Worm (Caenorhabditis elegans) whole organism, L1 larva: ENCODE measurements around the gene nspc-18.

Experiments
- C04F5.9 ChIP-seq: sonication (generic microtip); optimal IDR thresholded peaks from 2 replicates; lab custom pipeline; 2016; ENCODE audit warnings: missing genetic modification characterization, missing compliant biosample characterization
- C16A3.4 ChIP-seq: fragments of 150-350 bp; optimal IDR thresholded peaks from 2 replicates; lab custom pipeline; 2014; ENCODE audit warnings: missing biosample characterization, missing genetic modification characterization
- F16B12.6 ChIP-seq: fragments of 150-350 bp; optimal IDR thresholded peaks from 2 replicates; lab custom pipeline; 2014; ENCODE audit warnings: missing biosample characterization, missing genetic modification characterization
- Y116A8C.19 ChIP-seq: sonication (generic microtip); optimal IDR thresholded peaks from 2 replicates; lab custom pipeline; 2016; ENCODE audit warnings: missing compliant biosample characterization, missing genetic modification characterization, borderline replicate concordance
- aha-1 ChIP-seq: fragments of 150-350 bp; optimal IDR thresholded peaks from 2 replicates; lab custom pipeline; 2014; ENCODE audit warnings: missing biosample characterization, missing genetic modification characterization
- alr-1 ChIP-seq: fragments of 200-800 bp; sonication (Bioruptor generic); optimal IDR thresholded peaks from 2 replicates; lab custom pipeline; 2018; ENCODE audit warnings: borderline replicate concordance, mild to moderate bottlenecking, missing genetic modification characterization, missing compliant biosample characterization
- ama-1 ChIP-seq: fragments of 150-350 bp; optimal IDR thresholded peaks from 2 replicates; lab custom pipeline; 2014
- ceh-63 ChIP-seq: fragments of 200-800 bp; sonication (Bioruptor generic); optimal IDR thresholded peaks from 2 replicates; lab custom pipeline; 2018; ENCODE audit warnings: mild to moderate bottlenecking, missing genetic modification characterization, missing compliant biosample characterization
- ceh-8 ChIP-seq: fragments of 200-800 bp; sonication (Bioruptor generic); optimal IDR thresholded peaks from 2 replicates; lab custom pipeline; 2018; ENCODE audit warnings: mild to moderate bottlenecking, missing genetic modification characterization, moderate library complexity, missing compliant biosample characterization
- ceh-88 ChIP-seq: fragments of 200-800 bp; sonication (Bioruptor generic); IDR thresholded peaks from 2 replicates; pipeline ENCODE4 v1.3.6; 2022; ENCODE audit warnings: missing genetic modification characterization, missing compliant biosample characterization
- dpl-1 ChIP-seq, 3 experiments: fragments of 150-350 bp in 2 of 3; sonication (generic microtip) in 1 of 3; optimal IDR thresholded peaks; 2 replicates each; lab custom pipeline; 2014 to 2017; ENCODE audit warnings: missing biosample characterization in 3 of 3, missing genetic modification characterization in 3 of 3, missing genetic modification reagents in 3 of 3
- dsc-1 ChIP-seq: sonication (generic microtip); optimal IDR thresholded peaks from 2 replicates; lab custom pipeline; 2016; ENCODE audit warnings: mild to moderate bottlenecking, missing genetic modification characterization, missing compliant biosample characterization
- egl-13 ChIP-seq: sonication (generic microtip); optimal IDR thresholded peaks from 2 replicates; lab custom pipeline; 2016; ENCODE audit warnings: missing genotype, missing genetic modification reagents, missing genetic modification characterization, missing compliant biosample characterization
- egl-27 ChIP-seq, 2 experiments: fragments of 150-350 bp in 1 of 2; sonication (generic microtip); optimal IDR thresholded peaks; 3 replicates each; lab custom pipeline; 2017 to 2018; ENCODE audit warnings: missing biosample characterization in 2 of 2, missing genetic modification characterization in 2 of 2, missing genetic modification reagents in 2 of 2
- elt-3 ChIP-seq, 6 experiments: fragments of 150-350 bp in 1 of 6; sonication (generic microtip); optimal IDR thresholded peaks; 2 replicates each; lab custom pipeline; 2017 to 2018; ENCODE audit warnings: missing biosample characterization in 6 of 6, missing genetic modification characterization in 6 of 6, inconsistent platforms in 1 of 6
- fos-1 ChIP-seq: fragments of 150-350 bp; optimal IDR thresholded peaks from 2 replicates; lab custom pipeline; 2014; ENCODE audit warnings: missing biosample characterization, missing genetic modification characterization
- grh-1 ChIP-seq: fragments of 200-800 bp; sonication (Bioruptor generic); IDR thresholded peaks from 2 replicates; pipeline ENCODE4 v1.3.6; 2022; ENCODE audit warnings: missing genetic modification reagents, missing genetic modification characterization, missing compliant biosample characterization
- irx-1 ChIP-seq: sonication (generic microtip); optimal IDR thresholded peaks from 2 replicates; lab custom pipeline; 2016; ENCODE audit warnings: missing genetic modification characterization, missing compliant biosample characterization
- isw-1 ChIP-seq: fragments of 200-800 bp; sonication (Bioruptor generic); IDR thresholded peaks from 2 replicates; pipeline ENCODE4 v1.3.6; 2022; ENCODE audit warnings: missing genetic modification characterization, missing compliant biosample characterization
- lin-13 ChIP-seq: fragments of 150-350 bp; optimal IDR thresholded peaks from 2 replicates; lab custom pipeline; 2014; ENCODE audit warnings: missing biosample characterization, missing genetic modification reagents, missing genetic modification characterization
- lin-14 ChIP-seq: fragments of 200-800 bp; sonication (Bioruptor generic); optimal IDR thresholded peaks from 2 replicates; lab custom pipeline; 2018; ENCODE audit warnings: mild to moderate bottlenecking, missing genetic modification characterization, moderate library complexity, missing compliant biosample characterization
- lin-15B ChIP-seq: fragments of 150-350 bp; sonication (generic microtip); optimal IDR thresholded peaks from 3 replicates; lab custom pipeline; 2014; ENCODE audit warnings: missing biosample characterization, missing genetic modification characterization
- lin-39 ChIP-seq: fragments of 150-350 bp; optimal IDR thresholded peaks from 2 replicates; lab custom pipeline; 2014; ENCODE audit warnings: missing biosample characterization, missing genetic modification reagents, missing genetic modification characterization
- lir-3 ChIP-seq: sonication (generic microtip); optimal IDR thresholded peaks from 2 replicates; lab custom pipeline; 2016; ENCODE audit warnings: mild to moderate bottlenecking, missing genetic modification characterization, moderate library complexity, missing compliant biosample characterization; ENCODE audit not compliant: poor library complexity
- lsy-2 ChIP-seq, 2 experiments: fragments of 150-350 bp; optimal IDR thresholded peaks; 2 replicates each; lab custom pipeline; 2014; ENCODE audit warnings: missing biosample characterization in 2 of 2, missing genetic modification characterization in 2 of 2
- mab-9 ChIP-seq: fragments of 200-800 bp; sonication (Bioruptor generic); IDR thresholded peaks from 2 replicates; pipeline ENCODE4 v1.3.6; 2022; ENCODE audit warnings: missing genetic modification reagents, missing genetic modification characterization, missing compliant biosample characterization
- mdl-1 ChIP-seq, 2 experiments: fragments of 150-350 bp; optimal IDR thresholded peaks; 2 replicates each; lab custom pipeline; 2014 to 2017; ENCODE audit warnings: missing biosample characterization in 2 of 2, missing genetic modification characterization in 2 of 2, inconsistent platforms in 1 of 2
- mep-1 ChIP-seq: fragments of 150-350 bp; optimal IDR thresholded peaks from 2 replicates; lab custom pipeline; 2014; ENCODE audit warnings: missing biosample characterization, missing genetic modification characterization
- nhr-12 ChIP-seq: sonication (generic microtip); optimal IDR thresholded peaks from 2 replicates; lab custom pipeline; 2017; ENCODE audit warnings: missing biosample characterization, missing genetic modification characterization
- nhr-19 ChIP-seq: fragments of 200-800 bp; sonication (Bioruptor generic); conservative IDR thresholded peaks from 2 replicates; pipeline ENCODE4 v1.3.6; 2022; ENCODE audit warnings: missing genetic modification characterization, missing compliant biosample characterization
- nhr-20 ChIP-seq: sonication (generic microtip); optimal IDR thresholded peaks from 2 replicates; lab custom pipeline; 2016; ENCODE audit warnings: mild to moderate bottlenecking, missing genetic modification characterization, missing compliant biosample characterization
- nhr-237 ChIP-seq: fragments of 150-350 bp; optimal IDR thresholded peaks from 2 replicates; lab custom pipeline; 2014; ENCODE audit warnings: missing biosample characterization, missing genetic modification characterization
- nhr-28 ChIP-seq: fragments of 150-350 bp; optimal IDR thresholded peaks from 2 replicates; lab custom pipeline; 2014; ENCODE audit warnings: missing biosample characterization, missing genetic modification characterization
- nhr-47 ChIP-seq: sonication (generic microtip); optimal IDR thresholded peaks from 2 replicates; lab custom pipeline; 2016; ENCODE audit warnings: mild to moderate bottlenecking, missing genetic modification characterization, moderate library complexity, missing compliant biosample characterization
- nhr-71 ChIP-seq: sonication (generic microtip); optimal IDR thresholded peaks from 2 replicates; lab custom pipeline; 2016; ENCODE audit warnings: mild to moderate bottlenecking, missing genetic modification characterization, moderate library complexity, missing compliant biosample characterization
- nhr-77 ChIP-seq: fragments of 150-350 bp; optimal IDR thresholded peaks from 2 replicates; lab custom pipeline; 2014; ENCODE audit warnings: missing biosample characterization, missing genetic modification characterization
- nhr-84 ChIP-seq: sonication (generic microtip); optimal IDR thresholded peaks from 2 replicates; lab custom pipeline; 2017; ENCODE audit warnings: missing biosample characterization, missing genetic modification characterization
- nhr-85 ChIP-seq: sonication (generic microtip); peaks from one replicate; lab custom pipeline; 2016; ENCODE audit warnings: missing genetic modification characterization, inconsistent platforms, missing compliant biosample characterization
- pax-3 ChIP-seq: fragments of 200-800 bp; sonication (Bioruptor generic); optimal IDR thresholded peaks from 2 replicates; lab custom pipeline; 2018; ENCODE audit warnings: mild to moderate bottlenecking, missing genetic modification characterization, moderate library complexity, missing compliant biosample characterization
- rnt-1 ChIP-seq: sonication (generic microtip); optimal IDR thresholded peaks from 2 replicates; lab custom pipeline; 2016; ENCODE audit warnings: mild to moderate bottlenecking, missing genetic modification characterization, moderate library complexity, missing compliant biosample characterization
- snu-23 ChIP-seq: sonication (generic microtip); optimal IDR thresholded peaks from 2 replicates; lab custom pipeline; 2016; ENCODE audit warnings: missing genetic modification characterization, missing compliant biosample characterization
- sptf-1 ChIP-seq: fragments of 150-350 bp; optimal IDR thresholded peaks from 2 replicates; lab custom pipeline; 2014; ENCODE audit warnings: missing biosample characterization, missing genetic modification characterization
- sup-37 ChIP-seq: fragments of 200-800 bp; sonication (Bioruptor generic); optimal IDR thresholded peaks from 2 replicates; lab custom pipeline; 2018; ENCODE audit warnings: mild to moderate bottlenecking, missing genetic modification characterization, missing compliant biosample characterization
- tbx-2 ChIP-seq: sonication (generic microtip); optimal IDR thresholded peaks from 2 replicates; lab custom pipeline; 2016; ENCODE audit warnings: missing genetic modification characterization, missing compliant biosample characterization
- tlp-1 ChIP-seq: fragments of 150-350 bp; optimal IDR thresholded peaks from 2 replicates; lab custom pipeline; 2014; ENCODE audit warnings: missing biosample characterization, missing genetic modification characterization
- unc-30 ChIP-seq: sonication (generic microtip); optimal IDR thresholded peaks from 2 replicates; lab custom pipeline; 2017; ENCODE audit warnings: missing biosample characterization, missing genetic modification characterization
- unc-86 ChIP-seq: sonication (generic microtip); optimal IDR thresholded peaks from 2 replicates; lab custom pipeline; 2016; ENCODE audit warnings: missing genetic modification characterization, missing compliant biosample characterization
- zag-1 ChIP-seq: fragments of 150-350 bp; optimal IDR thresholded peaks from 2 replicates; lab custom pipeline; 2014; ENCODE audit warnings: missing biosample characterization, missing genetic modification characterization
- ztf-11 ChIP-seq, 2 experiments: sonication (generic microtip); optimal IDR thresholded peaks; 2 replicates each; lab custom pipeline; 2016 to 2017; ENCODE audit warnings: missing genetic modification characterization in 2 of 2, missing biosample characterization in 1 of 2, missing compliant biosample characterization in 1 of 2

Gene nspc-18

ce11 chrX:14507992-14508391 lies 19.5 kb downstream of the nspc-18 start (continued):
- TF ChIP-seq nhr-71 (tag; lab: Kevin White, UChicago) = peak; percentile 74
- peak; percentile 48 for TF ChIP-seq nhr-47 (tag; lab: Kevin White, UChicago)
- TF ChIP-seq dsc-1 (tag; lab: Kevin White, UChicago) = no peak
- peak; percentile 82 for TF ChIP-seq nhr-20
- TF ChIP-seq lin-13 (GFP tag; lab: Kevin White, UChicago) = peak; percentile 3
- no peak for TF ChIP-seq isw-1 (GFP tag; lab: Robert Waterston, UW)
- peak in 5 of 6 experiments; percentile 1 to 83 (median 44) for TF ChIP-seq elt-3 (tag; optimal IDR thresholded peaks at IDR 0.05; lab: Kevin White, UChicago)
- no peak for TF ChIP-seq ztf-11 (tag; optimal IDR thresholded peaks at IDR 0.05; lab: Kevin White, UChicago)

- no peak for TF ChIP-seq nhr-84
- TF ChIP-seq C04F5.9 (tag; lab: Kevin White, UChicago) = no peak
- TF ChIP-seq nhr-12 (tag; lab: Kevin White, UChicago) = no peak
- TF ChIP-seq nhr-28 (tag; lab: Kevin White, UChicago) = no peak
- TF ChIP-seq lin-14 (GFP tag; lab: Kevin White, UChicago) = peak; percentile 91
- no peak for TF ChIP-seq tlp-1 (tag; lab: Kevin White, UChicago)
- no peak for TF ChIP-seq sup-37 (GFP tag; lab: Kevin White, UChicago)
- TF ChIP-seq grh-1 (GFP tag; lab: Robert Waterston, UW) = peak; percentile 69
- TF ChIP-seq alr-1 = no peak
- TF ChIP-seq nhr-77 (tag; lab: Kevin White, UChicago) = peak; percentile 90
- peak; percentile 9 for TF ChIP-seq F16B12.6 (tag; lab: Kevin White, UChicago)
- peak in 1 of 2 experiments; percentile 64 for TF ChIP-seq mdl-1 (tag; optimal IDR thresholded peaks at IDR 0.05; lab: Kevin White, UChicago)
- TF ChIP-seq irx-1 (tag; lab: Kevin White, UChicago) = peak; percentile 35
- TF ChIP-seq ceh-63 = no peak
- TF ChIP-seq egl-27 (tag; optimal IDR thresholded peaks at IDR 0.05; lab: Kevin White, UChicago) = peak; percentile 30 to 51
- peak; percentile 82 for TF ChIP-seq nhr-71 (tag; lab: Kevin White, UChicago)
- TF ChIP-seq dpl-1 (GFP tag; optimal IDR thresholded peaks at IDR 0.05; lab: Kevin White, UChicago) = peak in 1 of 3 experiments; percentile 10
- TF ChIP-seq nhr-237 = peak; percentile 54
- TF ChIP-seq Y116A8C.19 (tag; lab: Kevin White, UChicago) = no peak
- no peak for TF ChIP-seq aha-1
- no peak for TF ChIP-seq zag-1 (tag; lab: Kevin White, UChicago)
- TF ChIP-seq mep-1 (tag; lab: Kevin White, UChicago) = peak; percentile 33
- TF ChIP-seq mab-9 (GFP tag; lab: Robert Waterston, UW) = no peak
- no peak for TF ChIP-seq egl-13 (tag; lab: Kevin White, UChicago)
- peak; percentile 96 for TF ChIP-seq nhr-85
- no peak for TF ChIP-seq lin-15B (tag; lab: Kevin White, UChicago)
- TF ChIP-seq lin-39 (tag; lab: Kevin White, UChicago) = no peak
- peak; percentile 14 to 42 for TF ChIP-seq lsy-2 (tag; optimal IDR thresholded peaks at IDR 0.05; lab: Kevin White, UChicago)
- peak; percentile 83 for TF ChIP-seq rnt-1 (tag; lab: Kevin White, UChicago)
- no peak for TF ChIP-seq unc-30 (tag; lab: Kevin White, UChicago)
- no peak for TF ChIP-seq ztf-11 (tag; optimal IDR thresholded peaks at IDR 0.05; lab: Kevin White, UChicago)
- no peak for TF ChIP-seq sptf-1
- TF ChIP-seq pax-3 (tag; lab: Kevin White, UChicago) = no peak
- TF ChIP-seq unc-86 = no peak
- TF ChIP-seq lir-3 (tag; lab: Kevin White, UChicago) = no peak
- TF ChIP-seq tbx-2 (tag; lab: Kevin White, UChicago) = peak; percentile 17
- no peak for TF ChIP-seq ceh-8
- no peak for TF ChIP-seq C16A3.4
- TF ChIP-seq ama-1 (lab: Kevin White, UChicago) = no peak
- no peak for TF ChIP-seq fos-1 (tag; lab: Kevin White, UChicago)
- peak; percentile 73 for TF ChIP-seq nhr-19
- TF ChIP-seq ceh-88 (GFP tag; lab: Robert Waterston, UW) = no peak
- TF ChIP-seq snu-23 (GFP tag; lab: Kevin White, UChicago) = peak; percentile 71
- TF ChIP-seq dsc-1 (tag; lab: Kevin White, UChicago) = no peak
Observed at ce11 chrX:14505578-14506353, 21.7 kb downstream of the nspc-18 start.
